Fruit fly (Drosophila melanogaster) whole organism, embryonic: ENCODE data around the gene Vha16-5.

Experiments
- Atf6 ChIP-seq: fragments of 200-800 bp; sonication (Bioruptor generic); IDR thresholded peaks from 2 replicates; pipeline ENCODE4 v1.3.6; 2022; ENCODE audit warnings: missing biosample characterization, missing genetic modification characterization
- BEAF-32 ChIP-seq: fragments of 200-800 bp; sonication (Bioruptor generic); optimal IDR thresholded peaks from 3 replicates; lab custom pipeline; 2017; ENCODE audit warnings: missing biosample characterization, missing genetic modification characterization, mild to moderate bottlenecking, moderate library complexity, missing genetic modification reagents
- BtbVII ChIP-seq: fragments of 200-800 bp; sonication (Bioruptor generic); optimal IDR thresholded peaks from 3 replicates; lab custom pipeline; 2017; ENCODE audit warnings: missing biosample characterization, mild to moderate bottlenecking, missing genetic modification characterization
- CG10462 ChIP-seq: fragments of 200-800 bp; sonication (Bioruptor generic); optimal IDR thresholded peaks from 2 replicates; lab custom pipeline; 2016; ENCODE audit warnings: missing biosample characterization, missing genetic modification characterization
- CG10959 ChIP-seq: fragments of 200-800 bp; sonication (Bioruptor generic); IDR thresholded peaks from 2 replicates; pipeline ENCODE4 v1.3.6; 2022; ENCODE audit warnings: missing biosample characterization, missing genetic modification characterization
- CG10979 ChIP-seq: fragments of 200-800 bp; sonication (Bioruptor generic); optimal IDR thresholded peaks from 2 replicates; lab custom pipeline; 2018; ENCODE audit warnings: missing biosample characterization, mild to moderate bottlenecking, missing genetic modification characterization, moderate library complexity
- CG12299 ChIP-seq: fragments of 200-800 bp; sonication (Bioruptor generic); optimal IDR thresholded peaks from 2 replicates; lab custom pipeline; 2018; ENCODE audit warnings: missing biosample characterization, mild to moderate bottlenecking, missing genetic modification characterization
- CG12659 ChIP-seq: fragments of 200-800 bp; sonication (Bioruptor generic); optimal IDR thresholded peaks from 3 replicates; lab custom pipeline; 2017; ENCODE audit warnings: mild to moderate bottlenecking, missing biosample characterization, missing genetic modification reagents, missing genetic modification characterization
- CG13624 ChIP-seq: fragments of 200-800 bp; sonication (Bioruptor generic); optimal IDR thresholded peaks from 2 replicates; lab custom pipeline; 2016; ENCODE audit warnings: missing biosample characterization, missing genetic modification characterization
- CG14710 ChIP-seq: fragments of 200-800 bp; sonication (Bioruptor generic); optimal IDR thresholded peaks from 3 replicates; lab custom pipeline; 2019; ENCODE audit warnings: missing biosample characterization, mild to moderate bottlenecking, missing genetic modification characterization, moderate library complexity
- CG1603 ChIP-seq: fragments of 200-800 bp; sonication (Bioruptor generic); optimal IDR thresholded peaks from 2 replicates; lab custom pipeline; 2019; ENCODE audit warnings: missing biosample characterization, mild to moderate bottlenecking, missing genetic modification characterization, moderate library complexity
- CG1792 ChIP-seq: fragments of 200-800 bp; sonication (Bioruptor generic); optimal IDR thresholded peaks from 2 replicates; lab custom pipeline; 2016; ENCODE audit warnings: missing biosample characterization, missing genetic modification characterization
- CG2678 ChIP-seq: fragments of 200-800 bp; sonication (Bioruptor generic); optimal IDR thresholded peaks from 3 replicates; lab custom pipeline; 2019; ENCODE audit warnings: missing biosample characterization, mild to moderate bottlenecking, missing genetic modification characterization, moderate library complexity
- CG31224 ChIP-seq: fragments of 200-800 bp; sonication (Bioruptor generic); IDR thresholded peaks from 2 replicates; pipeline ENCODE4 v1.3.6; 2022; ENCODE audit warnings: missing biosample characterization, missing genetic modification characterization
- CG32532 ChIP-seq: fragments of 200-800 bp; sonication (Bioruptor generic); IDR thresholded peaks from 2 replicates; pipeline ENCODE4 v1.3.6; 2022; ENCODE audit warnings: missing biosample characterization, missing genetic modification characterization
- CG32772 ChIP-seq: fragments of 200-800 bp; sonication (Bioruptor generic); IDR thresholded peaks from 2 replicates; pipeline ENCODE4 v1.3.6; 2022; ENCODE audit warnings: missing biosample characterization, missing genetic modification characterization
- CG5245 ChIP-seq: fragments of 200-800 bp; sonication (Bioruptor generic); optimal IDR thresholded peaks from 3 replicates; lab custom pipeline; 2016; ENCODE audit warnings: missing biosample characterization, missing genetic modification characterization
- CG6791 ChIP-seq: fragments of 200-800 bp; sonication (Bioruptor generic); IDR thresholded peaks from 3 replicates; pipeline ENCODE4 v1.3.6; 2022; ENCODE audit warnings: missing biosample characterization, missing genetic modification characterization; ENCODE audit not compliant: partially characterized antibody
- CG9817 ChIP-seq: fragments of 200-800 bp; sonication (Bioruptor generic); optimal IDR thresholded peaks from 2 replicates; lab custom pipeline; 2018; ENCODE audit warnings: missing biosample characterization, mild to moderate bottlenecking, missing genetic modification characterization, moderate library complexity
- Chrac-16 ChIP-seq: fragments of 200-800 bp; sonication (Bioruptor generic); optimal IDR thresholded peaks from 3 replicates; lab custom pipeline; 2016; ENCODE audit warnings: missing biosample characterization, missing genetic modification characterization
- Gug ChIP-seq: fragments of 200-800 bp; sonication (Bioruptor generic); IDR thresholded peaks from 4 replicates; pipeline ENCODE4 v1.3.6; 2022; ENCODE audit warnings: missing biosample characterization, missing genetic modification characterization
- H15 ChIP-seq: fragments of 200-800 bp; sonication (Bioruptor generic); IDR thresholded peaks from 3 replicates; pipeline ENCODE4 v1.3.6; 2022; ENCODE audit warnings: missing biosample characterization, missing genetic modification characterization
- NC2β ChIP-seq: fragments of 200-800 bp; sonication (Bioruptor generic); optimal IDR thresholded peaks from 2 replicates; lab custom pipeline; 2016; ENCODE audit warnings: missing biosample characterization, missing genetic modification characterization
- NK7.1 ChIP-seq: fragments of 200-800 bp; sonication (Bioruptor generic); optimal IDR thresholded peaks from 3 replicates; lab custom pipeline; 2016; ENCODE audit warnings: missing biosample characterization, missing genetic modification characterization
- NfI ChIP-seq: fragments of 200-800 bp; sonication (Bioruptor generic); optimal IDR thresholded peaks from 3 replicates; lab custom pipeline; 2018; ENCODE audit warnings: missing biosample characterization, mild to moderate bottlenecking, missing genetic modification characterization, moderate library complexity
- Pdp1 ChIP-seq, 2 experiments: fragments of 200-800 bp; sonication (Bioruptor generic); optimal IDR thresholded peaks; 3 replicates each; lab custom pipeline; 2016; ENCODE audit warnings: missing biosample characterization in 2 of 2, missing genetic modification characterization in 2 of 2, mild to moderate bottlenecking in 1 of 2, moderate library complexity in 1 of 2
- Xrp1 ChIP-seq: fragments of 200-800 bp; sonication (Bioruptor generic); IDR thresholded peaks from 2 replicates; pipeline ENCODE4 v1.3.6; 2022; ENCODE audit warnings: missing biosample characterization, missing genetic modification characterization
- cad ChIP-seq: fragments of >200 bp; optimal IDR thresholded peaks from 2 replicates; lab custom pipeline; 2017; ENCODE audit warnings: missing biosample characterization, missing genetic modification characterization
- dmrt11E ChIP-seq: fragments of 200-800 bp; sonication (Bioruptor generic); optimal IDR thresholded peaks from 3 replicates; lab custom pipeline; 2018; ENCODE audit warnings: missing biosample characterization, mild to moderate bottlenecking, missing genetic modification characterization, moderate library complexity
- en ChIP-seq: fragments of 200-800 bp; sonication (Bioruptor generic); optimal IDR thresholded peaks from 2 replicates; lab custom pipeline; 2016; ENCODE audit warnings: missing biosample characterization, missing genetic modification characterization
- fd3F ChIP-seq: fragments of 200-800 bp; sonication (Bioruptor generic); optimal IDR thresholded peaks from 2 replicates; lab custom pipeline; 2018; ENCODE audit warnings: missing biosample characterization, mild to moderate bottlenecking, missing genetic modification characterization, moderate library complexity
- gro ChIP-seq: fragments of 200-800 bp; sonication (Bioruptor generic); optimal IDR thresholded peaks from 2 replicates; lab custom pipeline; 2016; ENCODE audit warnings: missing biosample characterization, missing genetic modification characterization
- lilli ChIP-seq: fragments of 200-800 bp; sonication (Bioruptor generic); optimal IDR thresholded peaks from 3 replicates; lab custom pipeline; 2016; ENCODE audit warnings: missing biosample characterization, missing genetic modification characterization
- lmd ChIP-seq: fragments of 200-800 bp; sonication (Bioruptor generic); IDR thresholded peaks from 2 replicates; pipeline ENCODE4 v1.3.6; 2022; ENCODE audit warnings: missing biosample characterization, missing genetic modification characterization
- maf-S ChIP-seq: fragments of 200-800 bp; sonication (Bioruptor generic); optimal IDR thresholded peaks from 2 replicates; lab custom pipeline; 2016; ENCODE audit warnings: missing biosample characterization, missing genetic modification characterization
- nmo ChIP-seq: fragments of 200-800 bp; sonication (Bioruptor generic); optimal IDR thresholded peaks from 2 replicates; lab custom pipeline; 2018; ENCODE audit warnings: missing biosample characterization, mild to moderate bottlenecking, missing genetic modification characterization, moderate library complexity
- odd ChIP-seq: fragments of 200-800 bp; sonication (Bioruptor generic); optimal IDR thresholded peaks from 2 replicates; lab custom pipeline; 2017; ENCODE audit warnings: missing biosample characterization, mild to moderate bottlenecking, missing genetic modification characterization
- pan ChIP-seq, 4 experiments: fragments of >200 bp in 3 of 4; fragments of 200-800 bp in 1 of 4; sonication (Bioruptor generic) in 1 of 4; optimal IDR thresholded peaks in 3 of 4; IDR thresholded peaks in 1 of 4; 2 replicates each; pipeline versions ENCODE4 v1.3.6 to Lab custom; 2017 to 2022; ENCODE audit warnings: missing biosample characterization in 2 of 4, missing genetic modification characterization in 2 of 4, mixed read lengths in 1 of 4
- pb ChIP-seq: fragments of 200-800 bp; sonication (Bioruptor generic); optimal IDR thresholded peaks from 3 replicates; lab custom pipeline; 2016; ENCODE audit warnings: missing biosample characterization, missing genetic modification characterization
- peb ChIP-seq: fragments of 200-800 bp; sonication (Bioruptor generic); IDR thresholded peaks from 2 replicates; pipeline ENCODE4 v1.3.6; 2022; ENCODE audit warnings: missing biosample characterization, missing genetic modification characterization
- psq ChIP-seq: fragments of 200-800 bp; sonication (Bioruptor generic); optimal IDR thresholded peaks from 2 replicates; lab custom pipeline; 2017; ENCODE audit warnings: missing biosample characterization, missing genetic modification characterization
- sim ChIP-seq: fragments of 200-800 bp; sonication (Bioruptor generic); IDR thresholded peaks from 2 replicates; pipeline ENCODE4 v1.3.6; 2022; ENCODE audit warnings: missing biosample characterization, missing genetic modification characterization
- ssp ChIP-seq: fragments of 200-800 bp; sonication (Bioruptor generic); IDR thresholded peaks from 2 replicates; pipeline ENCODE4 v1.3.6; 2022; ENCODE audit warnings: missing biosample characterization, missing genetic modification characterization
- zf30C ChIP-seq: fragments of 200-800 bp; sonication (Bioruptor generic); optimal IDR thresholded peaks from 3 replicates; lab custom pipeline; 2018; ENCODE audit warnings: missing biosample characterization, mild to moderate bottlenecking, missing genetic modification characterization
- zfh1 ChIP-seq: fragments of 200-800 bp; sonication (Bioruptor generic); IDR thresholded peaks from 3 replicates; pipeline ENCODE4 v1.3.6; 2022; ENCODE audit warnings: missing biosample characterization, missing genetic modification characterization

The Vha16-5 gene

dm6 chr2L:10697992-10698391 is 38.9 kb downstream of the Vha16-5 start, which contains the start of gene CG7300 (continued):
- TF ChIP-seq fd3F = peak; percentile 54
- peak; percentile 50; the same call in 2 of the 3 replicates for TF ChIP-seq zfh1
- TF ChIP-seq Gug (GFP tag; lab: Robert Waterston, UW) = peak; percentile 44; the same call in 2 of the 4 replicates
- TF ChIP-seq CG13624 (GFP tag; lab: Kevin White, UChicago) = peak; percentile 68
- peak; percentile 41 for TF ChIP-seq CG9817 (tag; lab: Kevin White, UChicago)
- peak; percentile 75 for TF ChIP-seq gro (GFP tag; lab: Kevin White, UChicago)
- peak; percentile 74 for TF ChIP-seq CG2678
- peak; percentile 12 for TF ChIP-seq NK7.1 (GFP tag; lab: Kevin White, UChicago)
- peak; percentile 59 for TF ChIP-seq nmo (GFP tag; lab: Kevin White, UChicago)
- no peak for TF ChIP-seq psq (GFP tag; lab: Kevin White, UChicago)
- peak; percentile 84 for TF ChIP-seq CG32532 (GFP tag; lab: Robert Waterston, UW)
- peak; percentile 48 for TF ChIP-seq CG1603
- TF ChIP-seq pb (GFP tag; lab: Kevin White, UChicago) = peak; percentile 7
- TF ChIP-seq lilli (GFP tag; lab: Kevin White, UChicago) = peak; percentile 62
- TF ChIP-seq dmrt11E = peak; percentile 24
- TF ChIP-seq Pdp1 (GFP tag; optimal IDR thresholded peaks at IDR 0.05; lab: Kevin White, UChicago) = peak in 1 of 2 experiments; percentile 56
- TF ChIP-seq CG6791 (GFP tag; lab: Robert Waterston, UW) = no peak
- no peak for TF ChIP-seq cad (GFP tag; lab: Kevin White, UChicago)
- no peak for TF ChIP-seq CG12299
- peak; percentile 5 for TF ChIP-seq BtbVII (GFP tag; lab: Kevin White, UChicago)
- TF ChIP-seq CG10979 = peak; percentile 54
- peak; percentile 10 for TF ChIP-seq CG10462
- no peak for TF ChIP-seq pan (optimal IDR thresholded peaks at IDR 0.05; lab: Kevin White, UChicago)
- TF ChIP-seq pan (GFP tag; optimal IDR thresholded peaks at IDR 0.05 in 1 of 2, IDR thresholded peaks at IDR 0.05 in 1 of 2) = peak in 1 of 2 experiments; percentile 72
- TF ChIP-seq H15 = 0 out of 3 replicates have a peak, but pooled peaks have one; percentile 10
- TF ChIP-seq sim (GFP tag; lab: Robert Waterston, UW) = no peak
- TF ChIP-seq CG1792 (GFP tag; lab: Kevin White, UChicago) = no peak
- peak; percentile 46 for TF ChIP-seq NfI
- TF ChIP-seq CG31224 (GFP tag; lab: Robert Waterston, UW) = 0 out of 2 replicates have a peak, but pooled peaks have one; percentile 18
- peak; percentile 78 for TF ChIP-seq lmd (GFP tag; lab: Robert Waterston, UW)
- TF ChIP-seq Xrp1 (GFP tag; lab: Robert Waterston, UW) = peak; percentile 68
- TF ChIP-seq peb (GFP tag; lab: Robert Waterston, UW) = peak; percentile 31; the same call in 1 of the 2 replicates
- peak; percentile 68; the same call in 1 of the 2 replicates for TF ChIP-seq Atf6 (GFP tag; lab: Robert Waterston, UW)
- peak; percentile 39 for TF ChIP-seq Chrac-16 (GFP tag; lab: Kevin White, UChicago)
- TF ChIP-seq CG14710 (tag; lab: Kevin White, UChicago) = peak; percentile 8

- TF ChIP-seq ssp (GFP tag; lab: Robert Waterston, UW) (no peak), odd (GFP tag; lab: Kevin White, UChicago) (no peak), zf30C (GFP tag; lab: Kevin White, UChicago) (no peak), CG10959 (GFP tag; lab: Robert Waterston, UW) (no peak), maf-S (GFP tag; lab: Kevin White, UChicago) (no peak), Pdp1 (GFP tag; optimal IDR thresholded peaks at IDR 0.05; lab: Kevin White, UChicago) (no peak), Gug (GFP tag; lab: Robert Waterston, UW) (no peak), NC2β (GFP tag; lab: Kevin White, UChicago) (no peak), BEAF-32 (GFP tag; lab: Kevin White, UChicago) (no peak), CG12659 (no peak), CG32772 (GFP tag; lab: Robert Waterston, UW) (no peak), CG5245 (GFP tag; lab: Kevin White, UChicago) (no peak), en (GFP tag; lab: Kevin White, UChicago) (no peak)
- TF ChIP-seq, all 482 proteins: peak for 0
Measured at dm6 chr2L:10694053-10694618, 42.7 kb downstream of the Vha16-5 start, which contains the start of gene CG17108. Gene CG17108 (minus strand): TSS chr2L:10694103.
